Worm (Caenorhabditis elegans): ENCODE data around the gene fbxb-77.

- TF ChIP-seq med-1 (GFP tag; optimal IDR thresholded peaks at IDR 0.05; ENCODE audit: insufficient read depth) (no peak), tab-1 (GFP tag; IDR thresholded peaks at IDR 0.05) (no peak), T22C8.4 (GFP tag; IDR thresholded peaks at IDR 0.05) (no peak)
Observed at ce11 chrIV:4795111-4795510, 39.2 kb upstream of the fbxb-77 start.

Data from whole organism, midembryonic.